Worm (Caenorhabditis elegans): ENCODE results near the gene Y14H12A.2.

DNA sequence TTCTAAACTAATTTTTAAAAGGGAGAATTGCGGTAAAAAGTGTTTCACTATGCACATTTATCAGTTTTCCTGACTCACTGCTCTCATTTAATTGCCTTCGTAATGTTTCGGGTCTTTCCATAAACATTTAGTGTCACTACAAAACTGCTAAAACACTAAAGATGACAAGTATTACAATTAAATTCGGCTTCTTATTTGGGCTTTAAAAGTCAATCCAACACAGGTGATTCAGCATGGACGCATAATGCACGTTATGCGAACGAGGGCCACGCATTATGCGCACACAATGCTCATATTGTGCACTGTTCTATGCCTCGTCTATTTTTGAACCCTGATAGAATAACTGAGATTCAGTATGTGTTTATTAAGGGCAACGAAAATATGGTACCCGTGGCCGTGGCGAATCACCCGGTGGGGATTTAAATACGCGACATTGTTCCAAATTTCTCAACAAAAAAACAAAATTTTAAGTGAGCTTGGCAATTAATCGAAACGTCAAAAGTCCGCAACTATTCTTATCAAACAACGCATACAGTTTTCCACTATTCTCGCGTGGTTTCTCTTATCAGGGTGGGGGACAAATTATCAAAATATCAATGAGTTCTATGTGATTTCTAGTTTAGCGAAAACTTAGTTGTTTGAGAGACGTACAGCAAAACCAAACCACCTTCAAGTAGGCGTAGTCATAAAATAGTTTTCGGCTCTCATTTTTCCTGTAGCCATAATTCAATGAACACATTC lies at the start of gene Y14H12A.2:
- TF ChIP-seq mml-1 (tag; optimal IDR thresholded peaks at IDR 0.05) (no peak), elt-1 (tag; optimal IDR thresholded peaks at IDR 0.05) (no peak), unc-62 (GFP tag; optimal IDR thresholded peaks at IDR 0.05) (no peak), ceh-28 (tag; optimal IDR thresholded peaks at IDR 0.05) (no peak), hmg-11 (tag; optimal IDR thresholded peaks at IDR 0.05) (no peak), fkh-10 (GFP tag; optimal IDR thresholded peaks at IDR 0.05) (no peak)

Data from whole organism, L3 larva.